Fruit fly (Drosophila melanogaster): ENCODE results near the gene CG5111.

The CG5111 gene

DNA sequence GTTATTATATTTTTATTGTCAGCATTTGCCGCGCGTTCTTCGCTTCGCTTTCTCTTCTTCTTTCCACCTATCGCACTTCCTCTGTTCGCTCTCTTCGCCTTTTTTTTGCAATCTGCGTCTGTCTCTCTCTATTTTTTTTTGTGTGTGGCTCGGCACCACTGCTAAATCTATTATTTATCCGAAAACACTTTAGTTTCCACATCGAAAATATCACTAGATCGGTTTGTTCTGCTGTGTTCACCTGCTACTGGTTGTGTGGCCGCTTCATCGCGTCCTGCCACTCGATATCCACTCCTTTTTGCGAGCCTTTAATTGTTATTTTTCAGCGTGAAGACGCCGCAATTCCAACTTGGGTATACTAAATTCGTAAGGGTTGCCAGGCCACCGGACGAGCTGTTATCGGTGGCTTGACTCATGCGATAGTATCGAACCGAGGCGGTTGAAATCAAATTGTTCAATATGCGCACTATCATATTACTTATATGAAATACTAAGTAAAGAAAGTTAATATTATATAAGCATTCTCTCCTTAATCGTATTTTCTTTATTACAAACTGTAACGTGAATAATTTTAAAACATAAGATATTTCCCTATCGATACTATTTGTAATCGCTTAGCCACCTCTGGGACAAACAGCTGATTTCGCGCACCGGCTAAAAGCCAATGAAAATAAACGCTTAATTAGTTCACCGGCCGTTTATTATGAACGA lies 23.5 kb upstream of the CG5111 start, which contains the start of the genes XNP, CG42488 and CG5116:
TSS of gene XNP (minus strand) at position 372 of the 711 bp plus-strand sequence.
TSS of gene CG42488 (plus strand) at position 636 of the 711 bp plus-strand sequence.
TSS of gene CG5116 (plus strand) at position 636 of the 711 bp plus-strand sequence.
- TF ChIP-seq bbx (GFP tag; IDR thresholded peaks at IDR 0.05; ENCODE audit: partially characterized antibody) (peak; percentile 94), CG8359 (GFP tag; optimal IDR thresholded peaks at IDR 0.05; ENCODE audit: borderline replicate concordance) (no peak), en (GFP tag; optimal IDR thresholded peaks at IDR 0.05) (no peak), ro (GFP tag; IDR thresholded peaks at IDR 0.05) (no peak), Hr3 (GFP tag; optimal IDR thresholded peaks at IDR 0.05) (peak; percentile 48), Blimp-1 (GFP tag; optimal IDR thresholded peaks at IDR 0.05) (no peak), cad (GFP tag; optimal IDR thresholded peaks at IDR 0.05) (no peak), slou (GFP tag; optimal IDR thresholded peaks at IDR 0.05) (no peak), CG6791 (GFP tag; IDR thresholded peaks at IDR 0.05; ENCODE audit: partially characterized antibody) (peak; percentile 97), CG6683 (GFP tag; optimal IDR thresholded peaks at IDR 0.05) (no peak), HLHmδ (GFP tag; optimal IDR thresholded peaks at IDR 0.05) (no peak), CG14014 (GFP tag; IDR thresholded peaks at IDR 0.05) (peak; percentile 64), CG10462 (GFP tag; optimal IDR thresholded peaks at IDR 0.05) (no peak), sqz (GFP tag; optimal IDR thresholded peaks at IDR 0.05) (peak; percentile 98), CG32772 (GFP tag; IDR thresholded peaks at IDR 0.05) (no peak), CG17328 (GFP tag; IDR thresholded peaks at IDR 0.05) (peak; percentile 37; the same call in 1 of the 2 replicates), CG3847 (GFP tag; IDR thresholded peaks at IDR 0.05) (peak; percentile 83), pan (optimal IDR thresholded peaks at IDR 0.05) (no peak), pan (GFP tag; optimal IDR thresholded peaks at IDR 0.05 in 1 of 2, IDR thresholded peaks at IDR 0.05 in 1 of 2) (no peak), kni (GFP tag; optimal IDR thresholded peaks at IDR 0.05) (peak; percentile 55), mam (GFP tag; optimal IDR thresholded peaks at IDR 0.05) (peak; percentile 38), vnd (GFP tag; IDR thresholded peaks at IDR 0.05; ENCODE audit: partially characterized antibody) (peak; percentile 99), CG8765 (GFP tag; IDR thresholded peaks at IDR 0.05) (no peak; the same call in 1 of the 2 replicates), trh (GFP tag; optimal IDR thresholded peaks at IDR 0.05) (no peak), Kr (GFP tag; optimal IDR thresholded peaks at IDR 0.05) (no peak), CG10979 (tag; optimal IDR thresholded peaks at IDR 0.05) (peak; percentile 41), slbo (GFP tag; IDR thresholded peaks at IDR 0.05) (peak; percentile 82), Fer2 (tag; optimal IDR thresholded peaks at IDR 0.05) (peak; percentile 31), ind (GFP tag; optimal IDR thresholded peaks at IDR 0.05) (peak; percentile 58), BEAF-32 (GFP tag; optimal IDR thresholded peaks at IDR 0.05) (peak; percentile 99), CG13775 (GFP tag; optimal IDR thresholded peaks at IDR 0.05) (peak; percentile 70), z (GFP tag; IDR thresholded peaks at IDR 0.05) (no peak), CG9876 (GFP tag; optimal IDR thresholded peaks at IDR 0.05) (no peak), dmrt11E (tag; optimal IDR thresholded peaks at IDR 0.05) (peak; percentile 48), CG4730 (GFP tag; IDR thresholded peaks at IDR 0.05) (no peak), ewg (GFP tag; optimal IDR thresholded peaks at IDR 0.05) (peak; percentile 48), run (tag; optimal IDR thresholded peaks at IDR 0.05) (no peak), scrt (GFP tag; optimal IDR thresholded peaks at IDR 0.05) (peak; percentile 43), CG8388 (GFP tag; optimal IDR thresholded peaks at IDR 0.05) (peak; percentile 19), CG9932 (GFP tag; IDR thresholded peaks at IDR 0.05) (peak; percentile 86), trem (tag; optimal IDR thresholded peaks at IDR 0.05) (peak; percentile 89), CG13894 (tag; optimal IDR thresholded peaks at IDR 0.05) (no peak), H15 (GFP tag; IDR thresholded peaks at IDR 0.05) (no peak), usp (GFP tag; optimal IDR thresholded peaks at IDR 0.05) (no peak), wek (GFP tag; optimal IDR thresholded peaks at IDR 0.05) (no peak), Meics (GFP tag; optimal IDR thresholded peaks at IDR 0.05) (peak; percentile 46), az2 (GFP tag; optimal IDR thresholded peaks at IDR 0.05) (peak; percentile 27), sisA (GFP tag; IDR thresholded peaks at IDR 0.05) (peak; percentile 34; the same call in 1 of the 2 replicates), CG12391 (tag; optimal IDR thresholded peaks at IDR 0.05) (peak; percentile 68), ap (GFP tag; IDR thresholded peaks at IDR 0.05) (no peak)

Data from whole organism, embryonic.